Worm (Caenorhabditis elegans) whole organism, early embryonic: Measurements from ENCODE around the gene perm-1.

Experiments
- B0310.2 ChIP-seq: sonication (generic microtip); optimal IDR thresholded peaks from 2 replicates; lab custom pipeline; 2016; ENCODE audit warnings: mild to moderate bottlenecking, missing genetic modification characterization, missing compliant biosample characterization
- F13C5.2 ChIP-seq: sonication (generic microtip); optimal IDR thresholded peaks from 2 replicates; lab custom pipeline; 2017; ENCODE audit warnings: mild to moderate bottlenecking, missing genetic modification characterization, inconsistent platforms, missing compliant biosample characterization
- aly-1 ChIP-seq: sonication (generic microtip); optimal IDR thresholded peaks from 2 replicates; lab custom pipeline; 2016; ENCODE audit warnings: missing genetic modification characterization, missing compliant biosample characterization
- ama-1 ChIP-seq: fragments of 150-350 bp; optimal IDR thresholded peaks from 2 replicates; lab custom pipeline; 2014
- ceh-13 ChIP-seq: fragments of 200-800 bp; sonication (Bioruptor generic); optimal IDR thresholded peaks from 2 replicates; lab custom pipeline; 2018; ENCODE audit warnings: mild to moderate bottlenecking, missing genetic modification characterization, missing compliant biosample characterization
- ceh-36 ChIP-seq: sonication (generic microtip); optimal IDR thresholded peaks from 2 replicates; lab custom pipeline; 2016; ENCODE audit warnings: missing genetic modification characterization, inconsistent platforms, missing compliant biosample characterization
- ets-7 ChIP-seq: sonication (generic microtip); optimal IDR thresholded peaks from 2 replicates; lab custom pipeline; 2016; ENCODE audit warnings: missing genotype, missing genetic modification characterization, missing compliant biosample characterization
- flt-1 ChIP-seq: fragments of 200-800 bp; sonication (Bioruptor generic); IDR thresholded peaks from 2 replicates; pipeline ENCODE4 v1.3.6; 2022; ENCODE audit warnings: missing genetic modification characterization, missing compliant biosample characterization
- hmbx-1 ChIP-seq: sonication (generic microtip); optimal IDR thresholded peaks from 2 replicates; lab custom pipeline; 2016; ENCODE audit warnings: mild to moderate bottlenecking, missing genetic modification characterization, missing compliant biosample characterization
- hnd-1 ChIP-seq: sonication (generic microtip); optimal IDR thresholded peaks from 2 replicates; lab custom pipeline; 2016; ENCODE audit warnings: missing genetic modification characterization, missing compliant biosample characterization
- pes-1 ChIP-seq: fragments of 200-800 bp; sonication (Bioruptor generic); IDR thresholded peaks from 2 replicates; pipeline ENCODE4 v1.3.6; 2022; ENCODE audit warnings: missing genetic modification reagents, missing genetic modification characterization, missing compliant biosample characterization
- sea-1 ChIP-seq: fragments of 200-800 bp; sonication (Bioruptor generic); conservative IDR thresholded peaks from 2 replicates; pipeline ENCODE4 v1.3.6; 2022; ENCODE audit warnings: missing genetic modification characterization, missing compliant biosample characterization
- tbx-11 ChIP-seq: fragments of 200-800 bp; sonication (Bioruptor generic); IDR thresholded peaks from 2 replicates; pipeline ENCODE4 v1.3.6; 2022; ENCODE audit warnings: missing genetic modification characterization, missing compliant biosample characterization
- tra-4 ChIP-seq: sonication (generic microtip); optimal IDR thresholded peaks from 2 replicates; lab custom pipeline; 2017; ENCODE audit warnings: missing genetic modification characterization, missing compliant biosample characterization

DNA sequence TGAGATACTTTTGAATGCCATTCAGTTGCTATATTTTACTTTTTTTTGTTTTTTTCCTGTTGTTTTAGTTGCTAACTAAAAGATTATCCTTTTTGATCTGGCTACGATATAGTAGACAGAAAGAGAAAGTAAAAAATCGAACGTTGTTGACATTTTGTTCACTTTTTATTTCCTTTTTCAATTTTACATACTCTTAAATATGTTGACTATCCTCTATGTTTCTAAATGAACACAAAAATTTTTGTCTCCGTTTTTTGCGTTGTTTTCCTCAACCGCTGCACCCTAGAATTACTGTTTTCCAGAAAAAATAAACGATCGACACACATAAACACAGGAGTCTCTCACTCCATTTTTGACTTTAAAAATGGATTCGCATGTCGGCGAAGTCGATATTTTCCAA is 38.6 kb upstream of the perm-1 start, which contains the start of gene klp-3:
- TF ChIP-seq ets-7 (tag; lab: Kevin White, UChicago) (no peak), ama-1 (lab: Kevin White, UChicago) (no peak), ceh-36 (no peak), F13C5.2 (tag; lab: Kevin White, UChicago) (no peak), tra-4 (tag; lab: Kevin White, UChicago) (no peak), aly-1 (no peak), B0310.2 (no peak), pes-1 (no peak), tbx-11 (GFP tag; lab: Robert Waterston, UW) (no peak), sea-1 (GFP tag; lab: Robert Waterston, UW) (no peak), hnd-1 (tag; lab: Kevin White, UChicago) (no peak), hmbx-1 (tag; lab: Kevin White, UChicago) (no peak), flt-1 (GFP tag; lab: Robert Waterston, UW) (no peak), ceh-13 (no peak)
